Worm (Caenorhabditis elegans) whole organism, L1 larva: ENCODE measurements around the gene C07E3.10.
A peak's percentile ranks its signal among the peaks of the same experiment; 100 is the strongest.

Experiments
- blmp-1 ChIP-seq: fragments of 150-350 bp; optimal IDR thresholded peaks from 2 replicates; lab custom pipeline; 2014; ENCODE audit warnings: missing biosample characterization, missing genetic modification characterization
- elt-3 ChIP-seq, 6 experiments: fragments of 150-350 bp in 1 of 6; sonication (generic microtip); optimal IDR thresholded peaks; 2 replicates each; lab custom pipeline; 2017 to 2018; ENCODE audit warnings: missing biosample characterization in 6 of 6, missing genetic modification characterization in 6 of 6, inconsistent platforms in 1 of 6
- mdl-1 ChIP-seq, 2 experiments: fragments of 150-350 bp; optimal IDR thresholded peaks; 2 replicates each; lab custom pipeline; 2014 to 2017; ENCODE audit warnings: missing biosample characterization in 2 of 2, missing genetic modification characterization in 2 of 2, inconsistent platforms in 1 of 2
- nhr-28 ChIP-seq: fragments of 150-350 bp; optimal IDR thresholded peaks from 2 replicates; lab custom pipeline; 2014; ENCODE audit warnings: missing biosample characterization, missing genetic modification characterization
- nhr-77 ChIP-seq: fragments of 150-350 bp; optimal IDR thresholded peaks from 2 replicates; lab custom pipeline; 2014; ENCODE audit warnings: missing biosample characterization, missing genetic modification characterization
- pqm-1 ChIP-seq: sonication (generic microtip); optimal IDR thresholded peaks from 3 replicates; lab custom pipeline; 2017; ENCODE audit warnings: missing biosample characterization, missing genetic modification characterization
- skn-1 ChIP-seq: fragments of 150-350 bp; optimal IDR thresholded peaks from 2 replicates; lab custom pipeline; 2014; ENCODE audit warnings: missing biosample characterization, missing genetic modification characterization
- sox-4 ChIP-seq: sonication (generic microtip); optimal IDR thresholded peaks from 2 replicates; lab custom pipeline; 2016; ENCODE audit warnings: missing genetic modification characterization, missing compliant biosample characterization
- unc-62 ChIP-seq: fragments of 150-350 bp; optimal IDR thresholded peaks from 2 replicates; lab custom pipeline; 2014; ENCODE audit warnings: missing biosample characterization, missing genetic modification reagents, missing genetic modification characterization
- ztf-11 ChIP-seq, 2 experiments: sonication (generic microtip); optimal IDR thresholded peaks; 2 replicates each; lab custom pipeline; 2016 to 2017; ENCODE audit warnings: missing genetic modification characterization in 2 of 2, missing biosample characterization in 1 of 2, missing compliant biosample characterization in 1 of 2

DNA sequence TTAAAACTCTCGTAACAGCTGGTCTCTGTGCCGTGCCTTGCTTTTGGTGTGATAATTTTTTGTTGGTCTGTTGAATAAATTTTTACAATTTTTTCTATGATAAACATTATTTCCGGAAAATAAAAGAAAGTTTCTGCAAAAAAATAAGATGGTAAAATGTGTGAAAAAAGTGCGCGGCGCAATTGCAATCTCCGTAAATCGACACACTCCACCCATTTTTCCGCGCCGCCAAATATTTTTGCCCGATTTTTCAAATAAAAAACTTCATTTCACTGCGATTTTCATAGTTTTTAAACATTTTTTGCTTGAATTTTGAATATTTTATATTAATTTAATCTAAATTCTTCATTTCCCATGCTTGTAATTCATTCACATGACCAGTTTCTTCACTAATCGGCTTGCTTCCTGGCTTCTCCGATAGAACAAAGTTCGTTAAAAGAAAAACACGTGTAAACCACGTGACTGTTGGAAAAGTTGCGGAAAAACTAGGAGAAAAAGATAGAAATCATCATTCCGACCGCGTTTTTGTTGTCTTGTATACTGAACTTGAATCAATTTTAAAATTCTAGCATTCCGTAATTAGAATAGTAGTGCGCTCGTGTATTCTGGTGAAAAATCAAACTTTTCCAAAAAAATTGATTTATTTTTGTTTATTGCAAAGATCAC lies 42.0 kb downstream of the C07E3.10 start:
- TF ChIP-seq pqm-1 (tag; lab: Kevin White, UChicago) = no peak
- TF ChIP-seq ztf-11 (tag; optimal IDR thresholded peaks at IDR 0.05; lab: Kevin White, UChicago) = peak in 1 of 2 experiments; percentile 42
- TF ChIP-seq nhr-77 (tag; lab: Kevin White, UChicago) = peak; percentile 37
- peak; percentile 56 for TF ChIP-seq blmp-1 (tag; lab: Kevin White, UChicago)
- peak in 2 of 6 experiments; percentile 0 to 56 for TF ChIP-seq elt-3 (tag; optimal IDR thresholded peaks at IDR 0.05; lab: Kevin White, UChicago)
- no peak for TF ChIP-seq sox-4 (tag; lab: Kevin White, UChicago)
- TF ChIP-seq mdl-1 (tag; optimal IDR thresholded peaks at IDR 0.05; lab: Kevin White, UChicago) = peak in 1 of 2 experiments; percentile 44
- TF ChIP-seq unc-62 (GFP tag; lab: Kevin White, UChicago) = no peak
- peak; percentile 61 for TF ChIP-seq skn-1 (tag; lab: Kevin White, UChicago)
- TF ChIP-seq nhr-28 (tag; lab: Kevin White, UChicago) = no peak
